Worm (Caenorhabditis elegans) whole organism, mixed stage, embryonic: ENCODE measurements around the gene plg-1.

ENCODE experiments used
- M03D4.4 ChIP-seq: sonication (generic microtip); optimal IDR thresholded peaks from 2 replicates; lab custom pipeline; 2017; ENCODE audit warnings: mild to moderate bottlenecking, missing genetic modification characterization, missing compliant biosample characterization
- lin-13 ChIP-seq: fragments of 150-350 bp; optimal IDR thresholded peaks from 2 replicates; lab custom pipeline; 2014; ENCODE audit warnings: missing biosample characterization, missing genetic modification characterization
- lsy-2 ChIP-seq: fragments of 150-350 bp; optimal IDR thresholded peaks from 2 replicates; lab custom pipeline; 2014; ENCODE audit warnings: missing biosample characterization, missing genetic modification characterization
- mab-5 ChIP-seq: fragments of 150-350 bp; optimal IDR thresholded peaks from 2 replicates; lab custom pipeline; 2014; ENCODE audit warnings: missing biosample characterization, missing genetic modification characterization
- mep-1 ChIP-seq: fragments of 150-350 bp; optimal IDR thresholded peaks from 2 replicates; lab custom pipeline; 2017; ENCODE audit warnings: missing biosample characterization, missing genetic modification reagents, missing genetic modification characterization, inconsistent platforms
- nhr-2 ChIP-seq: fragments of 150-350 bp; optimal IDR thresholded peaks from 2 replicates; lab custom pipeline; 2014; ENCODE audit warnings: missing biosample characterization, missing genetic modification characterization
- nhr-237 ChIP-seq: fragments of 150-350 bp; optimal IDR thresholded peaks from 2 replicates; lab custom pipeline; 2014; ENCODE audit warnings: missing biosample characterization, missing genetic modification characterization
- pha-4 ChIP-seq: fragments of 150-350 bp; optimal IDR thresholded peaks from 2 replicates; lab custom pipeline; 2018; ENCODE audit warnings: missing biosample characterization, missing genetic modification reagents, missing genetic modification characterization
- snpc-4 ChIP-seq: fragments of 150-350 bp; optimal IDR thresholded peaks from 2 replicates; lab custom pipeline; 2014; ENCODE audit warnings: missing biosample characterization, missing genetic modification characterization
- unc-39 ChIP-seq: fragments of 150-350 bp; optimal IDR thresholded peaks from 2 replicates; lab custom pipeline; 2014; ENCODE audit warnings: missing biosample characterization, missing genetic modification characterization

DNA sequence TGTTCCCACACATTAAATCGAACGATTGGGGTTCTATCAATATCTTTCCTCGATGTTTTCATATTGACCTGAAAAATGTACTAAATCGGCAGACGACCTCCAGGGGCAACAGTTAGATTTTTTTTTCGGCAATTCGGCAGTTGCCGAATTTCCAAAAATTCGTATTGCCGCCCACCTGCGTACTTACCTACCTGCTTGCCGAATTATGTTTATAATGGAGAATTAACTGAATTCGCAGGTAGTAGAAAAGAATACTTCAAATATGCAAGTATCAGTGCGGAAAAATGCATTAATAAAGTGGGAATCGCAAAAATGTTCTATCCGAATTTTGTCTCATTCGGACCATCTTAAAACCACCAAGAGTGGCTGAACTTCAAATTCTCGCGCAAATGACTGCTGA lies 17.6 kb downstream of the plg-1 start:
- TF ChIP-seq snpc-4 (tag; lab: Kevin White, UChicago) = no peak
- no peak for TF ChIP-seq nhr-237 (tag; lab: Kevin White, UChicago)
- no peak for TF ChIP-seq lsy-2 (tag; lab: Kevin White, UChicago)
- TF ChIP-seq lin-13 (tag; lab: Kevin White, UChicago) = no peak
- TF ChIP-seq pha-4 (tag; lab: Kevin White, UChicago) = no peak
- no peak for TF ChIP-seq mab-5 (tag; lab: Kevin White, UChicago)
- TF ChIP-seq unc-39 = no peak
- TF ChIP-seq mep-1 (tag; lab: Kevin White, UChicago) = no peak
- TF ChIP-seq M03D4.4 (tag; lab: Kevin White, UChicago) = no peak
- TF ChIP-seq nhr-2 (tag; lab: Kevin White, UChicago) = no peak
